Worm (Caenorhabditis elegans): ENCODE measurements around the gene ttr-5.

DNA sequence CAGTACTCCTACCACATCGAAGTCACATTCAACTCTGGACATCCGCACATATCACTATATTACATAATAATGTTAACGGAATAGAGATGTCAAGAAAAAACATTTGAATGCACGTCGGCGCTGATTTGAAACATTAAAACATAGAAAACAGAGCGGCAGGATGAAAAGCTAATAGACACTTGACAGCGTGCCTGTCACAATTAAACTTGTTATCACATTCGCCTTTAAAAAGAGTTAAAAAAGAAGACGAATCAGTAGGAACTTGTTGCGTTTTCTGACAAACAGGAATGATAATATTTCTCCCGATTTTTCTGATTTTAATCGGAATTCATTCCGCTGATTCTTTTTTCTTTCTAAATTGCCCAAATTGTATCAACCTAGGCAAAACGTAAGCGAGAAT is 12.5 kb upstream of the ttr-5 start:
- TF ChIP-seq him-1 (tag; optimal IDR thresholded peaks at IDR 0.05): no peak
- TF ChIP-seq dao-5 (tag; optimal IDR thresholded peaks at IDR 0.05): no peak
- no peak for TF ChIP-seq W03F9.2 (tag; optimal IDR thresholded peaks at IDR 0.05)

Measured in whole organism, L4/young adult.